Worm (Caenorhabditis elegans): ENCODE results near the gene Y53C12B.1.

DNA sequence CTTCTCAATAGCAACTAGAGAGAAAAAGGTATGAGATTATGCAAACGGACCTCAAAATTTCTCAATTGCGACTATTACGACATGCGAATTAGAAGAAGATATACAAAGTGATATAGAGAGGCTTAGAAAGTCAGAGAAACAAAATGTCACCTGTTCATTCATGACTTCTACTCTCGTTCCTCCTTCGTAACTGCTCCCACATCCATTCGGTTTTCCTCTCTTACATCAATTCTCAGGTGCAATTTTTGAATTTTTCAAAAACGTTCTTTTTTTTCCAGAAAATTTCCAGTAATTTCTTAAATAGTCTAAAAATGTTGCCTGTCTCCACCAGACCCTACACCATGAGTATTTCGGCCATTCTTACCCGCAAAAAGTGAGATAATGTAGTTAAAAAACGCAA lies 18.8 kb upstream of the Y53C12B.1 start:
- TF ChIP-seq ref-2 (tag; optimal IDR thresholded peaks at IDR 0.05), result no peak
- no peak for TF ChIP-seq ceh-48 (tag; optimal IDR thresholded peaks at IDR 0.05)
- TF ChIP-seq ceh-14 (tag; optimal IDR thresholded peaks at IDR 0.05), result no peak
- no peak for TF ChIP-seq F13H6.1 (tag; optimal IDR thresholded peaks at IDR 0.05)
- no peak for TF ChIP-seq dmd-4 (tag; optimal IDR thresholded peaks at IDR 0.05; ENCODE audit: borderline replicate concordance)
- no peak for TF ChIP-seq elt-2 (tag; optimal IDR thresholded peaks at IDR 0.05)
- TF ChIP-seq elt-4 (tag; optimal IDR thresholded peaks at IDR 0.05), result no peak
- TF ChIP-seq pag-3 (tag; optimal IDR thresholded peaks at IDR 0.05; ENCODE audit: borderline replicate concordance), result no peak
- TF ChIP-seq hlh-6 (tag; optimal IDR thresholded peaks at IDR 0.05), result no peak
- TF ChIP-seq pha-4 (tag; optimal IDR thresholded peaks at IDR 0.05), result no peak
- no peak for TF ChIP-seq lin-11 (tag; optimal IDR thresholded peaks at IDR 0.05)
- TF ChIP-seq nhr-232 (tag; optimal IDR thresholded peaks at IDR 0.05), result no peak
- no peak for TF ChIP-seq unc-3 (GFP tag; conservative IDR thresholded peaks at IDR 0.05)
- no peak for TF ChIP-seq unc-3 (tag; optimal IDR thresholded peaks at IDR 0.05)
- no peak for TF ChIP-seq pax-1 (tag; optimal IDR thresholded peaks at IDR 0.05)

All from whole organism, late embryonic.